Worm (Caenorhabditis elegans): ENCODE measurements around the gene sec-10.

DNA sequence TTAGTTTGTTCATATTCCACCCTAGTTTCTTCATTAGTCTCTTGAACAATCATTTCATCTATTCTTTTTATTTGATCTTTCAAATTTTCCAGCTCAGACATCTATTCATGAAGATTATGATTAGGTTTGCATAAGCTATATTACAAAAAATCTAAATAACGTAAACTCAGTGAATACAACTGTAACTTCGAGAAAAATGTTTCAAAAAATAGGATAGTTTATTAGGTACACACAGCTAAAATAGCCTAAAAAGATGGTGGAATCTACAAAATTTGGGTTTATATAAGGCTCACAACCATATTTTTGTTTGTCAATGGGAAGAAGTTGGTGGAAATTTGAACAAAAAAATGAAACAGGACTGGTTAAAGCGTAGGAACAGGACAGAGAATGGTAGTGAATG lies 30.4 kb upstream of the sec-10 start, which contains the start of gene zgpa-1:
- TF ChIP-seq fos-1 (tag; optimal IDR thresholded peaks at IDR 0.05) (no peak), mep-1 (tag; optimal IDR thresholded peaks at IDR 0.05) (no peak), nhr-6 (tag; optimal IDR thresholded peaks at IDR 0.05) (no peak), aly-2 (tag; optimal IDR thresholded peaks at IDR 0.05) (no peak), lin-39 (tag; optimal IDR thresholded peaks at IDR 0.05) (no peak), F44E2.7 (GFP tag; IDR thresholded peaks at IDR 0.05) (no peak), unc-62 (GFP tag; optimal IDR thresholded peaks at IDR 0.05 in 1 of 2) (no peak), unc-62 (tag; optimal IDR thresholded peaks at IDR 0.05) (no peak), F49E8.2 (tag; optimal IDR thresholded peaks at IDR 0.05; ENCODE audit: borderline replicate concordance) (no peak)
